ENCODE assay signal across 1 worm cellular context in the genomic region with DNA sequence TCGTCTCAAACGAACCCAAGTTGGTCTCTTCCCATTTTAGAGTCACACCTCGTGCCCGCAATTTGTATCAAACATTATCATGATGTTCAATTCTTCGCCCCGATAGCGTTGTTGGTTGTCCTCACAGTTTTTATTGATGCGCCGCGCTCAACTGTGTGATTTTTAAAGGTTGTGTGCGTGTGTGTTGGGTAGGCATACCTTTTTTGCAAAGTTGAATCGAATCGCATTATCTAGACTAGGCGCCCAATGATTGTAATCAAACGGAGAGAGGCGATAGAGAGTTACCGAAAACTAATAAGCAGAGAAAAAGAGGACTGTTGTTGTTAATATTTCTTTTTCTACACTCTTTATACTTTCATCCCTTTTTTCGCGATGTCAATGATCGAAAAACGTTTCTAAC.
TF ChIP-seq lines count a peak whose summit lies in the region.

No protein-coding gene starts in this region.

TF ChIP-seq in whole organism, L1 larva, 84 proteins besides CTCF, POLR2A, EP300 and RAD21 (continued from another document):
- TF ChIP-seq nhr-47 (tag; optimal IDR thresholded peaks at IDR 0.05; lab: Kevin White, UChicago) = no peak
